Worm (Caenorhabditis elegans): ENCODE data around the gene catp-3.

The catp-3 gene

DNA sequence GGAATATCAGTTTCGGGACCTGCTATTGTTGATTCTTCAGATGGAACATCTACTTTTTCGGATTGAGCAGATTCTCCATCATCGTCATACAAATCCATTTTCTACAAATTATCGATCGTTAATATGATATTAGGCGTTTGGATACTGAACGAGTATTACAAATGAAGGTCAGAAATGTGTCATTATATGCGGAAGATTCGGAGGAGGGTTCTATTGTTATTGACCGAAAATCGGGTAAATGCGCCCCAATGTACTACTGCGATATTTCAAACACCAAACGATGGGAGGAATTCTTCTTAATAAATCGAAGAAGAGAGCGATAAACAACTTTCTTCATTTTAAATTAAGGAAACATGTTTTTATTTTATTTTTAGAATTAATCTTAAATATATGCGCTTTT lies 53.4 kb downstream of the catp-3 start, which contains the start of gene spr-1:
Gene spr-1 (minus strand): TSS at position 101 of the 400 bp plus-strand sequence.
- TF ChIP-seq ceh-43 (GFP tag; optimal IDR thresholded peaks at IDR 0.05) (no peak), pha-4 (tag; optimal IDR thresholded peaks at IDR 0.05) (no peak), M03D4.4 (tag; optimal IDR thresholded peaks at IDR 0.05) (no peak), lin-32 (GFP tag; optimal IDR thresholded peaks at IDR 0.05) (no peak), bed-3 (GFP tag; optimal IDR thresholded peaks at IDR 0.05) (no peak), blmp-1 (tag; optimal IDR thresholded peaks at IDR 0.05) (no peak), flh-1 (GFP tag; optimal IDR thresholded peaks at IDR 0.05) (no peak), nhr-237 (tag; optimal IDR thresholded peaks at IDR 0.05) (no peak), mep-1 (tag; optimal IDR thresholded peaks at IDR 0.05) (no peak), zip-8 (tag; optimal IDR thresholded peaks at IDR 0.05) (no peak), sem-2 (GFP tag; optimal IDR thresholded peaks at IDR 0.05) (no peak), mab-5 (tag; optimal IDR thresholded peaks at IDR 0.05) (no peak), mls-2 (tag; optimal IDR thresholded peaks at IDR 0.05) (no peak), ceh-39 (tag; optimal IDR thresholded peaks at IDR 0.05) (no peak)

Measured in whole organism, mixed stage, embryonic.